Worm (Caenorhabditis elegans) whole organism, L1 larva: ENCODE measurements around the gene F22H10.1.

Experiments used
- fkh-10 ChIP-seq: sonication (generic microtip); optimal IDR thresholded peaks from 2 replicates; lab custom pipeline; 2017; ENCODE audit warnings: missing biosample characterization, missing genetic modification reagents, missing genetic modification characterization
- lin-13 ChIP-seq: fragments of 150-350 bp; optimal IDR thresholded peaks from 2 replicates; lab custom pipeline; 2014; ENCODE audit warnings: missing biosample characterization, missing genetic modification reagents, missing genetic modification characterization
- ztf-11 ChIP-seq, 2 experiments: sonication (generic microtip); optimal IDR thresholded peaks; 2 replicates each; lab custom pipeline; 2016 to 2017; ENCODE audit warnings: missing genetic modification characterization in 2 of 2, missing biosample characterization in 1 of 2, missing compliant biosample characterization in 1 of 2

DNA sequence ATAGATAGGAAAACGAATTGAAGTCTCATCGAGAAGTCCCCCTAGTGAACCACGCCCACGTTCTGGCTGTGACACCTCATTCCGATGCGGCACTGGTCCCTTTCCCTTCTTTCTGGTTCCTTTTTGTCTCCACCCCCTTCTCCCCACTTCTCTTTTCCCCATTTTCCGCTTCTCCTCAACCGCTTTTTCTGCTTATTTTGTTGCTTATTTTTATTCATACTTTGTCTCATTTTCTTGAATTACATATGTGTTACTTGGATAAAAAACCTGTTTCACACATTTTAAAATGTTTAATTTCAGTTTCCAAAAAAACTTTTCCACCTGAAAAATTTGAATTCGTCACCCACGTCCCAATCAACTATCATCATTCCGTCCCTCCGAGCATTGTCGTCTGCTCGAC is 9.1 kb downstream of the F22H10.1 start, which contains the start of gene lgc-53:
- TF ChIP-seq fkh-10 (GFP tag; lab: Kevin White, UChicago) (no peak), lin-13 (no peak), ztf-11 (tag; optimal IDR thresholded peaks at IDR 0.05; lab: Kevin White, UChicago) (no peak)
